Worm (Caenorhabditis elegans): Measurements from ENCODE around the gene spdl-1.

DNA sequence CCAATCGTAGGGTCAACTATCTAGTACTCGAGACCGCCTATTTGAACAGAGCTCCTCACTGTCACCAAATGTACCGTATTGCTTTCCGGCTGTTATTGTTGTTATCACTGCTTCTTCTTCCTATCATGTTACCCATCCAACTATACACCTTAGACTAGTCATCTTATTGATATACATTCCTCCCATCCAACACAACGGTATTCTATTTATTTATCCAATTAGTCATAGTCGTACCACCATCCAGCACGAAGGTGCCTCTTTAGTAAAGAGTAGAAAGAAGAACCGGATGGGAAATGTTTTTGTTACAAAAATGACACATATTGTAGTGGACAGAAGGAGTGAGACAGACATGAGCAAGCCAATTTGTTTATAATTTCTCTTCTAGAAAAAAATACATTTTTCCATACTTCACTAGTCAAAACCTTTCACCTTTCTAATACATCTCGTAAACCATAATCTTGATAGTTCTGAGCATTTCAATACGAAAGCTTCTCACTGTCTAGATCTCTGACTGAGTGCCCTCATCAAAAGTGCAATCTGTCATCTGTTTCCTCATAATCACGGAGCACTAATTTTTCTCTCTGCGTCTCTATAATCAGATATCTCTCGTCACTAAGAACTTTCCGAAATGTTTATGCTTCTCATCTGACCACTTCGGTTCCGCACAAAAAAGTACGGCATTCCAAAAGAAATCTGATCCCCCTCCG, 28.9 kb downstream of the spdl-1 start:
- TF ChIP-seq ekl-4 (GFP tag; IDR thresholded peaks at IDR 0.05) (no peak), ama-1 (optimal IDR thresholded peaks at IDR 0.05) (no peak), ama-1 (GFP tag; optimal IDR thresholded peaks at IDR 0.05) (no peak), repo-1 (tag; optimal IDR thresholded peaks at IDR 0.05) (no peak), ceh-40 (GFP tag; IDR thresholded peaks at IDR 0.05) (no peak), B0019.2 (GFP tag; conservative IDR thresholded peaks at IDR 0.05) (no peak), hmg-20 (GFP tag; IDR thresholded peaks at IDR 0.05) (no peak), him-1 (tag; optimal IDR thresholded peaks at IDR 0.05) (no peak), ceh-27 (GFP tag; optimal IDR thresholded peaks at IDR 0.05) (no peak)
